Fruit fly (Drosophila melanogaster) whole organism, wandering third instar larva: ENCODE data around the gene cv-c.

Experiments used
- CG32264 ChIP-seq: fragments of 200-800 bp; sonication (Bioruptor generic); optimal IDR thresholded peaks from 2 replicates; lab custom pipeline; 2016; ENCODE audit warnings: missing biosample characterization, missing genetic modification characterization
- CG9705 ChIP-seq: fragments of 200-800 bp; sonication (Bioruptor generic); optimal IDR thresholded peaks from 2 replicates; lab custom pipeline; 2018; ENCODE audit warnings: missing biosample characterization, mild to moderate bottlenecking, missing genetic modification characterization
- Dfd ChIP-seq: fragments of >200 bp; optimal IDR thresholded peaks from 2 replicates; lab custom pipeline; 2017; ENCODE audit warnings: missing biosample characterization, missing genetic modification characterization
- Dif ChIP-seq: fragments of 200-275, 200-300 bp; sonication (Bioruptor generic); optimal IDR thresholded peaks from 2 replicates; lab custom pipeline; 2018; ENCODE audit warnings: missing biosample characterization, missing genetic modification characterization; ENCODE audit not compliant: partially characterized antibody
- HLH106 ChIP-seq: fragments of 200-800 bp; optimal IDR thresholded peaks from 3 replicates; lab custom pipeline; 2019; ENCODE audit warnings: missing biosample characterization, mild to moderate bottlenecking, missing genetic modification characterization, moderate library complexity
- Hnf4 ChIP-seq: fragments of 200-800 bp; sonication (Bioruptor generic); optimal IDR thresholded peaks from 2 replicates; lab custom pipeline; 2016; ENCODE audit warnings: missing biosample characterization, mild to moderate bottlenecking, missing genetic modification characterization
- Hr78 ChIP-seq: fragments of >200 bp; optimal IDR thresholded peaks from 2 replicates; lab custom pipeline; 2017; ENCODE audit warnings: missing biosample characterization, missing genetic modification characterization
- Hr83 ChIP-seq: fragments of 200-300 bp; sonication (Bioruptor generic); optimal IDR thresholded peaks from 2 replicates; lab custom pipeline; 2016; ENCODE audit warnings: missing biosample characterization, mild to moderate bottlenecking, missing genetic modification characterization, moderate library complexity; ENCODE audit not compliant: poor library complexity, severe bottlenecking
- Mio ChIP-seq: sonication (Bioruptor generic); optimal IDR thresholded peaks from 2 replicates; lab custom pipeline; 2016; ENCODE audit warnings: missing biosample characterization, missing genetic modification characterization
- Myc ChIP-seq: fragments of >200 bp; optimal IDR thresholded peaks from 2 replicates; lab custom pipeline; 2017
- N ChIP-seq: fragments of >200 bp; optimal IDR thresholded peaks from 2 replicates; lab custom pipeline; 2018; ENCODE audit warnings: missing biosample characterization, missing external identifiers, missing genetic modification characterization
- OdsH ChIP-seq: fragments of 200-800 bp; sonication (Bioruptor generic); optimal IDR thresholded peaks from 2 replicates; lab custom pipeline; 2016; ENCODE audit warnings: missing biosample characterization, mild to moderate bottlenecking, missing genetic modification characterization
- Rel ChIP-seq, 2 experiments: fragments of 200-800 bp; sonication (Bioruptor generic) in 1 of 2; optimal IDR thresholded peaks; 2 replicates in 1 of 2; 3 replicates in 1 of 2; lab custom pipeline; 2016 to 2019; ENCODE audit warnings: mild to moderate bottlenecking in 2 of 2, missing biosample characterization in 2 of 2, missing genetic modification characterization in 2 of 2, moderate library complexity in 1 of 2
- Sp1 ChIP-seq: fragments of 200-800 bp; sonication (Bioruptor generic); optimal IDR thresholded peaks from 3 replicates; lab custom pipeline; 2019; ENCODE audit warnings: missing biosample characterization, mild to moderate bottlenecking, missing genetic modification characterization, moderate library complexity
- Vsx2 ChIP-seq: fragments of 200-300, 225-300 bp; sonication (Bioruptor generic); optimal IDR thresholded peaks from 2 replicates; lab custom pipeline; 2018; ENCODE audit warnings: missing biosample characterization, missing genetic modification characterization; ENCODE audit not compliant: partially characterized antibody
- br ChIP-seq: fragments of 200-800 bp; sonication (Bioruptor generic); optimal IDR thresholded peaks from 2 replicates; lab custom pipeline; 2016; ENCODE audit warnings: missing biosample characterization, missing genetic modification characterization
- brk ChIP-seq: fragments of 200-800 bp; sonication (Bioruptor generic); optimal IDR thresholded peaks from 2 replicates; lab custom pipeline; 2016; ENCODE audit warnings: missing biosample characterization, mild to moderate bottlenecking, missing genetic modification characterization
- dl ChIP-seq, 2 experiments: fragments of 175-275, 200-275 bp in 1 of 2; fragments of 200-275 bp in 1 of 2; sonication (Bioruptor generic); optimal IDR thresholded peaks; lab custom pipeline; 2018; ENCODE audit warnings: mild to moderate bottlenecking in 2 of 2, missing biosample characterization in 2 of 2, missing genetic modification characterization in 2 of 2, moderate library complexity in 2 of 2; ENCODE audit not compliant: partially characterized antibody in 2 of 2, insufficient read depth in 1 of 2
- dmrt93B ChIP-seq: fragments of 200-800 bp; sonication (Bioruptor generic); optimal IDR thresholded peaks from 2 replicates; lab custom pipeline; 2018; ENCODE audit warnings: missing biosample characterization, mild to moderate bottlenecking, missing genetic modification characterization
- ey ChIP-seq: fragments of 200-800 bp; sonication (Bioruptor generic); optimal IDR thresholded peaks from 2 replicates; lab custom pipeline; 2016; ENCODE audit warnings: missing biosample characterization, missing genetic modification characterization
- foxo ChIP-seq, 2 experiments: fragments of 200-800 bp; sonication (Bioruptor generic); optimal IDR thresholded peaks; 2 replicates in 1 of 2; 3 replicates in 1 of 2; lab custom pipeline; 2016 to 2017; ENCODE audit warnings: missing biosample characterization in 2 of 2, missing genetic modification characterization in 2 of 2
- fru ChIP-seq: fragments of 200-800 bp; sonication (Bioruptor generic); optimal IDR thresholded peaks from 3 replicates; lab custom pipeline; 2016; ENCODE audit warnings: missing biosample characterization, mild to moderate bottlenecking, missing genetic modification characterization
- h ChIP-seq: fragments of 200-800 bp; sonication (Bioruptor generic); optimal IDR thresholded peaks from 3 replicates; lab custom pipeline; 2016; ENCODE audit warnings: missing biosample characterization, mild to moderate bottlenecking, missing genetic modification characterization
- pan ChIP-seq: fragments of >200 bp; optimal IDR thresholded peaks from 2 replicates; lab custom pipeline; 2017
- psq ChIP-seq: fragments of 200-800 bp; sonication (Bioruptor generic); optimal IDR thresholded peaks from 3 replicates; lab custom pipeline; 2017; ENCODE audit warnings: missing biosample characterization, mild to moderate bottlenecking, missing genetic modification characterization, moderate library complexity
- rgr ChIP-seq: fragments of 200-800 bp; sonication (Bioruptor generic); optimal IDR thresholded peaks from 3 replicates; lab custom pipeline; 2016; ENCODE audit warnings: missing biosample characterization, mild to moderate bottlenecking, missing genetic modification characterization
- sage ChIP-seq: fragments of 200-800 bp; sonication (Bioruptor generic); optimal IDR thresholded peaks from 2 replicates; lab custom pipeline; 2016; ENCODE audit warnings: missing biosample characterization, mild to moderate bottlenecking, missing genetic modification characterization
- sv ChIP-seq: fragments of 200-800 bp; sonication (Bioruptor generic); optimal IDR thresholded peaks from 3 replicates; lab custom pipeline; 2016; ENCODE audit warnings: missing biosample characterization, missing genetic modification characterization
- tai ChIP-seq: sonication (Bioruptor generic); optimal IDR thresholded peaks from 2 replicates; lab custom pipeline; 2016; ENCODE audit warnings: missing biosample characterization, missing genetic modification characterization
- usp ChIP-seq: fragments of >200 bp; optimal IDR thresholded peaks from 2 replicates; lab custom pipeline; 2017; ENCODE audit warnings: missing biosample characterization, missing genetic modification characterization
- woc ChIP-seq: sonication (Bioruptor generic); optimal IDR thresholded peaks from 2 replicates; lab custom pipeline; 2016; ENCODE audit warnings: missing biosample characterization, mild to moderate bottlenecking, missing genetic modification characterization

The cv-c gene

DNA sequence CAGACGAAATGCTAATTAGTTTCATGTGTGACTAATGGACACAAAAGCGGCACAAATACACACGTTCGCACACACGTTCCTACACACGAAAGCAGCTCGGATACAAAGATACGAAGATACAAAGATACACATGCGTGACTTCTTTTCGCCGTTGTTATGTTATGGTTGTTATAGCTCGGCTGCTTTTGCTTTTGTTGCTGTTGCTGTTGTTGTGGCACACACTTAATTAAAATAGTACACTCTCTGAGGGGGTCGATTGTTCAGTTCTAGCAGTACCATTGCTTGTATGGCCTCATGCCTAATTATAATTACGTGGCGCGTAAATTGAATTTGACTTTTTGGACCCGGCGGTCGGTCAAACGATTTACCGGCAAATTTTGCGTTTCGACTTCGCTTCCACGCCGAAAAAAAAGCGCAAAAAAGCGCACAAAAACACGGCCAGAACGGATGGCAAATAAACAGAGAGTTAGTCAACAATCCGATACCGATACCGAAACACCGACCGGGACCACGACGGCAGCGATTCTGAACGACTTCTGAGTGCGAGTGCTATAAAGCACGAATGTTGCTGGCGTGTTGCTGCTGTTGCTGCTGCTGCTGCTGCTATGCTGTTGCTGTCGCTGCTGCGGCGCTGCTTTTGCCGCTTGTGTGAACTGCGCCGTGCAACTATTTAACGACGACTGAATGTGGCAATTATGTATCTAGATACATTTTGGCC lies 111.9 kb downstream of the cv-c start:
- TF ChIP-seq brk (GFP tag; lab: Kevin White, UChicago) (no peak), HLH106 (tag; lab: Kevin White, UChicago) (no peak), h (peak; percentile 2), psq (GFP tag; lab: Kevin White, UChicago) (no peak), br (GFP tag; lab: Kevin White, UChicago) (peak; percentile 51), dmrt93B (no peak), usp (GFP tag; lab: Kevin White, UChicago) (no peak), fru (GFP tag; lab: Kevin White, UChicago) (peak; percentile 14), foxo (GFP tag; optimal IDR thresholded peaks at IDR 0.05; lab: Kevin White, UChicago) (peak in 1 of 2 experiments; percentile 5), Dif (GFP tag; lab: Kevin White, UChicago) (peak; percentile 18), Hr83 (GFP tag; lab: Kevin White, UChicago) (peak; percentile 31), Vsx2 (GFP tag; lab: Kevin White, UChicago) (peak; percentile 41), Rel (GFP tag; optimal IDR thresholded peaks at IDR 0.05; lab: Kevin White, UChicago) (no peak), Rel (tag; optimal IDR thresholded peaks at IDR 0.05; lab: Kevin White, UChicago) (peak; percentile 14)

DNA sequence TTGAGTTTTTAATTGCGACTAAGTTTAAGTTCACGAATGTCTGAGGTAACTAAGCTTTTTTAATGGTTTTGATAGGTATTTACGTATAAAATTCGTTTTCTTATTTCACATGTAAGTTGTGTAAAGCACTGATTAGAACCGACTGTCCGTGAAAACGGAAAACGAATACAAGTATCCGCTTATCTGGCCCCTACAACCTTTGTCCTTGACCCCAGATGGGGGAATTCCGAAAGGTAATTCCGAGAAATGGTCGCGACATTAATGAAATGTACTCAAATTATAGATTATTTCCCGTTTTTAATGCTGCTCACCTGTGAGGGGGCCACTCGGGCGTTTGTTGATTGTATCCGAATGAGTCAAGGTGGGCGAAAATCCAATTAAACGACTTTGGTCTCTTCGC lies 114.6 kb downstream of the cv-c start:
- TF ChIP-seq Rel (GFP tag; optimal IDR thresholded peaks at IDR 0.05; lab: Kevin White, UChicago): no peak
- peak; percentile 6 for TF ChIP-seq Rel (tag; optimal IDR thresholded peaks at IDR 0.05; lab: Kevin White, UChicago)
- TF ChIP-seq foxo (GFP tag; optimal IDR thresholded peaks at IDR 0.05; lab: Kevin White, UChicago): no peak

DNA sequence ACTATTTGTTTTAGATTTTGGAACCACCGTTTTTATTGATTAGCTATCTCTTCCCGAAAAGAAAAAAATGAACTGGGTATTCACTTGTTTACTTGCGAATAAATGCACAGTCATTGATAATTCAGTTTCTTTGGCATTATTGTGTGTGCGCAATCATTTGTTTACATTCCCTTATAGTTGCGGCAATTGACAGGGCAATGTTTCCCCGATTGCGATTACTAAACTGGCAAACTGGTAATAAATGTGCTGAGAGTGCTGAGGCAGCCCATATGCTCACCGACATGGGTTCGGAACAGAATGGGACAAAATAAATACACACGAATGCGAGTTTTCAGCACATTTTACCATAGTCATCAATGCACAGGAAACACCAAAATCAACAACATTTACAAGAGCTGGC lies 115.6 kb downstream of the cv-c start:
- no peak for TF ChIP-seq fru (GFP tag; lab: Kevin White, UChicago)
- TF ChIP-seq, all 38 proteins: peak for 0

DNA sequence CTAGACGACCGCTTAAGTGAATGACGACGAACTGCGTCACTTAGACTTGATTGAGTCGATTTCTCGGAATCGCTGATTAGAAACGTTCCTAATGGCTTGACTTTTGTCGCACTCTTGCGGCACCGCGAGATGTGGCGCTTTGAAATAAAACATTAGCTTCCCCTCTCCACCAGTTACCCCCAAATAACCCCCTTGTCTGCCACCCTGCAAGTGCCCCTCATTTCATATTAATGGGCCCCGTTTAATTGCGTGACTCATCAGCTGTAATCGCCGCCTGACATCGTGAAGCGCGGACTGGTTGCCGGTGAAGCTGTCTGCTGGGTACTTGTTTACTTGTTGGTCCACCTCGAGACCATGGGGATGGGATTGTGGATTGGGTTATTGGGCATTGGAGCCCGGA lies 117.4 kb downstream of the cv-c start:
- TF ChIP-seq Rel (GFP tag; optimal IDR thresholded peaks at IDR 0.05; lab: Kevin White, UChicago) (no peak), Rel (tag; optimal IDR thresholded peaks at IDR 0.05; lab: Kevin White, UChicago) (no peak), foxo (GFP tag; optimal IDR thresholded peaks at IDR 0.05; lab: Kevin White, UChicago) (no peak), Hr83 (GFP tag; lab: Kevin White, UChicago) (no peak), psq (GFP tag; lab: Kevin White, UChicago) (no peak), OdsH (GFP tag; lab: Kevin White, UChicago) (no peak), N (GFP tag; lab: Kevin White, UChicago) (no peak), tai (GFP tag; lab: Kevin White, UChicago) (no peak), Hnf4 (GFP tag; lab: Kevin White, UChicago) (no peak), CG9705 (GFP tag; lab: Kevin White, UChicago) (no peak), woc (no peak), CG32264 (GFP tag; lab: Kevin White, UChicago) (no peak), ey (GFP tag; lab: Kevin White, UChicago) (no peak), h (no peak), Dfd (GFP tag; lab: Kevin White, UChicago) (no peak), dl (GFP tag; optimal IDR thresholded peaks at IDR 0.05; lab: Kevin White, UChicago; ENCODE audit: insufficient read depth in 1 of 2, partially characterized antibody in 2 of 2) (no peak), Myc (lab: Kevin White, UChicago) (no peak), sage (no peak), pan (lab: Kevin White, UChicago) (no peak), usp (GFP tag; lab: Kevin White, UChicago) (no peak), sv (GFP tag; lab: Kevin White, UChicago) (no peak)
- TF ChIP-seq, all 38 proteins: peak for 0

DNA sequence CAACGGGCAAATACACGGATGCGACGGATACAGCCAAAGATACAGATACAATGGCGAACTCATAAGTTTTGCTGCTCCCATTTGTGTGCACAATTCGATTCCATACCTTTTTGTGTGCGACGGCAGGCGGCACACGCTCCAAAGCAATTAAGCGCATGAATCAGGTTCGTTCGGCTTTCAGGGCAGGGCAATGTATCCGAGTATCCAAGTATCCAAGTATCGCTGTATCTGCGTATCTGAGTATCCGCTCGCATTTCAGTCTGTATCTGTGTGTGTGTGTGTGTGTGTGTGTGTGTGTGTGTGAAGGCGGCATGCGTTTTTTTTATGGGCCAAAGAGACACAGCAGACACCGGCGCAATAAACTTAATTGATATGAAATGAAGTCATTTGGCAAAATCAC lies 118.3 kb downstream of the cv-c start:
- TF ChIP-seq br (GFP tag; lab: Kevin White, UChicago) (peak; percentile 49), sage (no peak), rgr (GFP tag; lab: Kevin White, UChicago) (no peak), Mio (GFP tag; lab: Kevin White, UChicago) (no peak), brk (GFP tag; lab: Kevin White, UChicago) (no peak), h (peak; percentile 87), usp (GFP tag; lab: Kevin White, UChicago) (no peak), Dif (GFP tag; lab: Kevin White, UChicago) (peak; percentile 48), Hnf4 (GFP tag; lab: Kevin White, UChicago) (no peak), foxo (GFP tag; optimal IDR thresholded peaks at IDR 0.05; lab: Kevin White, UChicago) (no peak), Hr83 (GFP tag; lab: Kevin White, UChicago) (peak; percentile 51), OdsH (GFP tag; lab: Kevin White, UChicago) (peak; percentile 1), Sp1 (GFP tag; lab: Kevin White, UChicago) (peak; percentile 4), psq (GFP tag; lab: Kevin White, UChicago) (peak; percentile 46), dl (GFP tag; optimal IDR thresholded peaks at IDR 0.05; lab: Kevin White, UChicago; ENCODE audit: insufficient read depth in 1 of 2, partially characterized antibody in 2 of 2) (peak in 1 of 2 experiments; percentile 58), Rel (GFP tag; optimal IDR thresholded peaks at IDR 0.05; lab: Kevin White, UChicago) (peak; percentile 73), Rel (tag; optimal IDR thresholded peaks at IDR 0.05; lab: Kevin White, UChicago) (peak; percentile 10), fru (GFP tag; lab: Kevin White, UChicago) (no peak), Dfd (GFP tag; lab: Kevin White, UChicago) (peak; percentile 72), Hr78 (GFP tag; lab: Kevin White, UChicago) (no peak), Vsx2 (GFP tag; lab: Kevin White, UChicago) (peak; percentile 20)
